Worm (Caenorhabditis elegans) whole organism, L1 larva: Measurements from ENCODE around the gene pbo-4.

Experiments used
- blmp-1 ChIP-seq: fragments of 150-350 bp; optimal IDR thresholded peaks from 2 replicates; lab custom pipeline; 2014; ENCODE audit warnings: missing biosample characterization, missing genetic modification characterization
- ces-1 ChIP-seq: fragments of 150-350 bp; optimal IDR thresholded peaks from 2 replicates; lab custom pipeline; 2014; ENCODE audit warnings: missing biosample characterization, missing genetic modification reagents, missing genetic modification characterization
- efl-1 ChIP-seq, 4 experiments: fragments of 150-350 bp; optimal IDR thresholded peaks in 3 of 4; peaks in 1 of 4; 1 replicate in 1 of 4; 2 replicates in 3 of 4; lab custom pipeline; 2014; ENCODE audit warnings: missing biosample characterization in 2 of 4, missing genetic modification characterization in 2 of 4, missing genetic modification reagents in 2 of 4
- lin-15B ChIP-seq: fragments of 150-350 bp; sonication (generic microtip); optimal IDR thresholded peaks from 3 replicates; lab custom pipeline; 2014; ENCODE audit warnings: missing biosample characterization, missing genetic modification characterization
- mab-9 ChIP-seq: fragments of 200-800 bp; sonication (Bioruptor generic); IDR thresholded peaks from 2 replicates; pipeline ENCODE4 v1.3.6; 2022; ENCODE audit warnings: missing genetic modification reagents, missing genetic modification characterization, missing compliant biosample characterization
- nhr-12 ChIP-seq: sonication (generic microtip); optimal IDR thresholded peaks from 2 replicates; lab custom pipeline; 2017; ENCODE audit warnings: missing biosample characterization, missing genetic modification characterization
- nhr-237 ChIP-seq: fragments of 150-350 bp; optimal IDR thresholded peaks from 2 replicates; lab custom pipeline; 2014; ENCODE audit warnings: missing biosample characterization, missing genetic modification characterization
- nhr-77 ChIP-seq: fragments of 150-350 bp; optimal IDR thresholded peaks from 2 replicates; lab custom pipeline; 2014; ENCODE audit warnings: missing biosample characterization, missing genetic modification characterization
- skn-1 ChIP-seq: fragments of 150-350 bp; optimal IDR thresholded peaks from 2 replicates; lab custom pipeline; 2014; ENCODE audit warnings: missing biosample characterization, missing genetic modification characterization
- unc-130 ChIP-seq: fragments of 150-350 bp; optimal IDR thresholded peaks from 2 replicates; lab custom pipeline; 2017; ENCODE audit warnings: missing biosample characterization, missing genetic modification characterization, inconsistent platforms
- xbp-1 ChIP-seq: sonication (generic microtip); optimal IDR thresholded peaks from 2 replicates; lab custom pipeline; 2016; ENCODE audit warnings: missing genetic modification characterization, missing compliant biosample characterization

ce11 chrX:10951922-10952321, 2.0 kb upstream of the pbo-4 start:
- TF ChIP-seq unc-130: no peak
- TF ChIP-seq lin-15B (tag; lab: Kevin White, UChicago): no peak
- no peak for TF ChIP-seq blmp-1 (tag; lab: Kevin White, UChicago)
- TF ChIP-seq nhr-237 (tag; lab: Kevin White, UChicago): no peak
- TF ChIP-seq mab-9: no peak
- TF ChIP-seq nhr-77 (tag; lab: Kevin White, UChicago): no peak
- TF ChIP-seq skn-1 (tag; lab: Kevin White, UChicago): no peak
- TF ChIP-seq nhr-12 (tag; lab: Kevin White, UChicago): no peak
- no peak for TF ChIP-seq efl-1 (optimal IDR thresholded peaks at IDR 0.05; lab: Kevin White, UChicago)
- no peak for TF ChIP-seq efl-1 (GFP tag; optimal IDR thresholded peaks at IDR 0.05 in 1 of 2; lab: Kevin White, UChicago)
- TF ChIP-seq ces-1 (GFP tag; lab: Kevin White, UChicago): no peak
- no peak for TF ChIP-seq xbp-1 (tag; lab: Kevin White, UChicago)
